Worm (Caenorhabditis elegans): ENCODE measurements around the gene igdb-3.

Gene igdb-3

DNA sequence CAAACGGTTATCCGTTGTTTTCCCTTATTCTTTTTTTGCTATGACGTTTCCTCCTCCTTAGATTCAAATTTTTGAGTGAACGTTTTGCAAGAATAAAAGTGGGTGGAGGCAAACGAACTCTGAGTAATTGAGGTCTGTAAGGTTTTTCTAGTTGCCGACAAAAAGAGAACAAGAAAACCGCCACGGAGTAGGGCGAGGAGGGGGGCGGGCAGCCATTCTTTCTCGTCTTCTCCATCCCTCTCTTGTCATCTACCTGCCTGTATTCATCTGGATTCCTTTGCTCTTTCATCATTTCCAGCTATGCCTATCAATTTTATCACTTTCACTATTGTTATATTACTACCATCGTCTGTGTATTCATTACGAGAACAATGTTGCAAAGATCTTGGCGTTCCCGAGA lies at the start of gene igdb-3:
Gene igdb-3, plus strand, starts transcription at position 301 of the 400 bp plus-strand sequence.
- TF ChIP-seq nfya-1 (tag; optimal IDR thresholded peaks at IDR 0.05) (no peak), nhr-11 (tag; optimal IDR thresholded peaks at IDR 0.05) (no peak), T23F11.4 (GFP tag; optimal IDR thresholded peaks at IDR 0.05) (no peak), unc-3 (GFP tag; conservative IDR thresholded peaks at IDR 0.05) (no peak), unc-3 (tag; optimal IDR thresholded peaks at IDR 0.05) (no peak), ttx-3 (tag; optimal IDR thresholded peaks at IDR 0.05) (no peak), sox-2 (GFP tag; IDR thresholded peaks at IDR 0.05) (no peak), ceh-14 (tag; optimal IDR thresholded peaks at IDR 0.05) (no peak)

- TF ChIP-seq ceh-31 (tag; optimal IDR thresholded peaks at IDR 0.05) (no peak), ceh-45 (GFP tag; IDR thresholded peaks at IDR 0.05) (no peak), madf-2 (tag; optimal IDR thresholded peaks at IDR 0.05) (no peak), K09A11.1 (tag; optimal IDR thresholded peaks at IDR 0.05; ENCODE audit: insufficient read depth) (no peak), ref-2 (tag; optimal IDR thresholded peaks at IDR 0.05) (no peak), dmd-4 (tag; optimal IDR thresholded peaks at IDR 0.05; ENCODE audit: borderline replicate concordance) (no peak), ceh-2 (tag; optimal IDR thresholded peaks at IDR 0.05) (no peak)
Measured at ce11 chrX:6337338-6337737, 47.9 kb upstream of the igdb-3 start.

DNA sequence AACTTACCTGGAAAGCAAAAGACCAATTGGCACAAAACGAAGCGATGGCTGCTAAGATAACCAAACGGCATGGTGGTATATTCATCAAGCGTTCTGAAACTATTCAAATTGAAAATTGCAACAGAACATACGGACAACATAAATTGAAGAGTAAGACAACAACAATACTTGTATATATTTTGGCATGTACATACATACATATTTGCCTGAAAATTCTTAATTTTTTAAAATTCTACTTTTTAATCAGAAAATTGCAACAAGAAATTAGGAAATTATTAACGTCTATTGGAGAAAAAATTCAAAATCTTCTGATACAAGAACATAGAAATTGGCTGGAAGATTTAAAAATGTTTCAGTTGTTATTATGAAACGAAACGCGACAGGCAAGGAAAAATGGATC lies 47.3 kb upstream of the igdb-3 start, which contains the start of gene C03B1.13:
Gene C03B1.13, minus strand, starts transcription at position 101 of the 400 bp plus-strand sequence.
- TF ChIP-seq ceh-2 (tag; optimal IDR thresholded peaks at IDR 0.05), result no peak
- TF ChIP-seq elt-4 (tag; optimal IDR thresholded peaks at IDR 0.05), result no peak
- TF ChIP-seq mec-3 (tag; optimal IDR thresholded peaks at IDR 0.05; ENCODE audit: borderline replicate concordance), result no peak
- no peak for TF ChIP-seq pag-3 (tag; optimal IDR thresholded peaks at IDR 0.05; ENCODE audit: borderline replicate concordance)
- no peak for TF ChIP-seq ceh-30 (tag; optimal IDR thresholded peaks at IDR 0.05)
- TF ChIP-seq nhr-11 (tag; optimal IDR thresholded peaks at IDR 0.05), result no peak
- no peak for TF ChIP-seq lim-6 (tag; optimal IDR thresholded peaks at IDR 0.05)
- no peak for TF ChIP-seq eyg-1 (tag; optimal IDR thresholded peaks at IDR 0.05)
- TF ChIP-seq odd-2 (tag; optimal IDR thresholded peaks at IDR 0.05), result no peak
- TF ChIP-seq fax-1 (tag; optimal IDR thresholded peaks at IDR 0.05), result no peak
- TF ChIP-seq gmeb-2 (tag; optimal IDR thresholded peaks at IDR 0.05), result no peak
- no peak for TF ChIP-seq dmd-4 (tag; optimal IDR thresholded peaks at IDR 0.05; ENCODE audit: borderline replicate concordance)
- TF ChIP-seq F13H6.1 (tag; optimal IDR thresholded peaks at IDR 0.05), result no peak
- TF ChIP-seq hlh-6 (tag; optimal IDR thresholded peaks at IDR 0.05), result no peak

DNA sequence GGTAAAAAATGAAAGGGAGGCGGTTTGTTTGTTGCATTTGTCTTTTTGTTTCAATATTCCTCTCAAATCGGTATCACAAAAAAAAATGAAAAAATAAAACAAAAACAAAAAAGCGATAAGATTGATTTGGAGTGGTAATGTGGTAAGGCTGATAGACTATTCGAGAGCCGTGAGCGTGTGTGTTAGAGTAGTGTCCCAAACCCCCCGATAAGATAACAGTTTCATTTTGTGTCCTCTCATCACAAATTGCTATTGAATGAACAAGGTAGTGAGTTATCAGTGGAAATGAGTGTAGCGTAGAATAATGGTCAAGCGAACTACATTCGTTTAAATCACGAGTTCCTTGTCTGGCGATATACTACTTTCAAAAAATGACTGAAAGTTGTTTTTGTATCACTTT lies 46.8 kb upstream of the igdb-3 start:
- TF ChIP-seq K09A11.1 (tag; optimal IDR thresholded peaks at IDR 0.05; ENCODE audit: insufficient read depth), result no peak
- TF ChIP-seq pqm-1 (tag; optimal IDR thresholded peaks at IDR 0.05), result peak; percentile 40
- TF ChIP-seq lin-11 (tag; optimal IDR thresholded peaks at IDR 0.05), result no peak
- no peak for TF ChIP-seq dve-1 (tag; optimal IDR thresholded peaks at IDR 0.05)
- TF ChIP-seq tbx-2 (tag; optimal IDR thresholded peaks at IDR 0.05), result no peak
- peak; percentile 92 for TF ChIP-seq elt-2 (tag; optimal IDR thresholded peaks at IDR 0.05)

- TF ChIP-seq ets-4 (tag; optimal IDR thresholded peaks at IDR 0.05) (no peak), npax-4 (tag; optimal IDR thresholded peaks at IDR 0.05) (no peak), tbx-2 (tag; optimal IDR thresholded peaks at IDR 0.05) (no peak), ceh-9 (tag; optimal IDR thresholded peaks at IDR 0.05) (no peak), pros-1 (tag; optimal IDR thresholded peaks at IDR 0.05) (no peak), ceh-24 (tag; optimal IDR thresholded peaks at IDR 0.05) (no peak), hlh-8 (tag; optimal IDR thresholded peaks at IDR 0.05) (no peak), hlh-13 (GFP tag; optimal IDR thresholded peaks at IDR 0.05) (no peak), nhr-11 (tag; optimal IDR thresholded peaks at IDR 0.05) (no peak), ztf-16 (tag; optimal IDR thresholded peaks at IDR 0.05) (no peak), sdc-2 (tag; optimal IDR thresholded peaks at IDR 0.05) (no peak), pax-1 (tag; optimal IDR thresholded peaks at IDR 0.05) (no peak), ref-2 (tag; optimal IDR thresholded peaks at IDR 0.05) (no peak), elt-2 (tag; optimal IDR thresholded peaks at IDR 0.05) (no peak), ceh-2 (tag; optimal IDR thresholded peaks at IDR 0.05) (no peak), ceh-30 (tag; optimal IDR thresholded peaks at IDR 0.05) (no peak), ttx-3 (tag; optimal IDR thresholded peaks at IDR 0.05) (no peak), tbx-7 (tag; optimal IDR thresholded peaks at IDR 0.05) (no peak), ceh-22 (tag; optimal IDR thresholded peaks at IDR 0.05) (no peak), hlh-6 (tag; optimal IDR thresholded peaks at IDR 0.05) (no peak)
Measured at ce11 chrX:6341513-6341912, 43.8 kb upstream of the igdb-3 start, which contains the start of gene C03B1.7. Gene C03B1.7 (plus strand): TSS chrX:6341813.
